Fruit fly (Drosophila melanogaster): ENCODE results near the gene CG3529.

Gene CG3529

dm6 chr3L:9446731-9447238 lies at the start of gene CG3529:
Gene CG3529, plus strand, starts transcription at chr3L:9446864.
- TF ChIP-seq CG8478 (optimal IDR thresholded peaks at IDR 0.05): no peak
- TF ChIP-seq CTCF (optimal IDR thresholded peaks at IDR 0.05): no peak

- TF ChIP-seq CTCF (optimal IDR thresholded peaks at IDR 0.05) (no peak), CG8478 (optimal IDR thresholded peaks at IDR 0.05) (no peak)
Measured at dm6 chr3L:9397156-9397555, 49.5 kb upstream of the CG3529 start.

- TF ChIP-seq CTCF (optimal IDR thresholded peaks at IDR 0.05) (no peak), CG8478 (optimal IDR thresholded peaks at IDR 0.05) (no peak)
Measured at dm6 chr3L:9398028-9398427, 48.6 kb upstream of the CG3529 start.

dm6 chr3L:9398435-9398981 lies 48.2 kb upstream of the CG3529 start:
- no peak for TF ChIP-seq CTCF (optimal IDR thresholded peaks at IDR 0.05)
- no peak for TF ChIP-seq CG8478 (optimal IDR thresholded peaks at IDR 0.05)

- TF ChIP-seq CTCF (optimal IDR thresholded peaks at IDR 0.05) (peak in 1 of 2 experiments; percentile 10), CG8478 (optimal IDR thresholded peaks at IDR 0.05) (no peak)
Measured at dm6 chr3L:9399013-9399750, 47.5 kb upstream of the CG3529 start, which contains the start of gene CG4080. Gene CG4080, minus strand, starts transcription at chr3L:9399227.

- no peak for TF ChIP-seq CG8478 (optimal IDR thresholded peaks at IDR 0.05)
- no peak for TF ChIP-seq CTCF (optimal IDR thresholded peaks at IDR 0.05)
Measured at dm6 chr3L:9399855-9400254, 46.8 kb upstream of the CG3529 start.

- TF ChIP-seq CG8478 (optimal IDR thresholded peaks at IDR 0.05) (no peak), CTCF (optimal IDR thresholded peaks at IDR 0.05) (no peak)
Measured at dm6 chr3L:9400697-9401353, 45.8 kb upstream of the CG3529 start.

- TF ChIP-seq CTCF (optimal IDR thresholded peaks at IDR 0.05): peak in 1 of 2 experiments; percentile 36
- TF ChIP-seq CG8478 (optimal IDR thresholded peaks at IDR 0.05): no peak
Measured at dm6 chr3L:9401354-9402156, 45.1 kb upstream of the CG3529 start.

dm6 chr3L:9402157-9402890 lies 44.3 kb upstream of the CG3529 start, which contains the start of gene eIF4E1:
Gene eIF4E1, minus strand, starts transcription at chr3L:9402460.
- TF ChIP-seq CTCF (optimal IDR thresholded peaks at IDR 0.05): peak in 1 of 2 experiments; percentile 12
- no peak for TF ChIP-seq CG8478 (optimal IDR thresholded peaks at IDR 0.05)

dm6 chr3L:9404497-9404896 lies 42.2 kb upstream of the CG3529 start, which contains the start of gene Cpr67B:
Gene Cpr67B, plus strand, starts transcription at chr3L:9404797.
- TF ChIP-seq CG8478 (optimal IDR thresholded peaks at IDR 0.05) (no peak), CTCF (optimal IDR thresholded peaks at IDR 0.05) (no peak)

- no peak for TF ChIP-seq CTCF (optimal IDR thresholded peaks at IDR 0.05)
Measured at dm6 chr3L:9410030-9410589, 36.6 kb upstream of the CG3529 start.

- TF ChIP-seq CTCF (optimal IDR thresholded peaks at IDR 0.05): no peak
- no peak for TF ChIP-seq CG8478 (optimal IDR thresholded peaks at IDR 0.05)
Measured at dm6 chr3L:9410754-9411423, 35.8 kb upstream of the CG3529 start, which contains the start of the genes CG4022 and Cpsf5. Gene CG4022, minus strand, starts transcription at chr3L:9410832. Gene Cpsf5, plus strand, starts transcription at chr3L:9411038.

dm6 chr3L:9417288-9417687 lies 29.4 kb upstream of the CG3529 start, which contains the start of gene CG3982:
Gene CG3982, minus strand, starts transcription at chr3L:9417388.
- TF ChIP-seq CTCF (optimal IDR thresholded peaks at IDR 0.05): no peak

Data from S2 (cell line).